Worm (Caenorhabditis elegans): ENCODE data around the gene Y102A5C.2.

Gene Y102A5C.2

ce11 chrV:16918378-16918777 is at the start of gene Y102A5C.2, which contains the start of gene fbxa-206:
Y102A5C.2 (plus strand) TSS chrV:16918731.
fbxa-206 (minus strand) TSS chrV:16918478.
- TF ChIP-seq unc-62 (GFP tag; optimal IDR thresholded peaks at IDR 0.05): no peak

ce11 chrV:16869740-16870139 is 48.8 kb upstream of the Y102A5C.2 start, which contains the start of gene clec-33:
clec-33 (minus strand) TSS chrV:16869840.
- no peak for TF ChIP-seq unc-62 (GFP tag; optimal IDR thresholded peaks at IDR 0.05)

- TF ChIP-seq unc-62 (GFP tag; optimal IDR thresholded peaks at IDR 0.05): no peak
Measured at ce11 chrV:16871387-16871786, 47.1 kb upstream of the Y102A5C.2 start, which contains the start of gene thn-4. thn-4 (minus strand) TSS chrV:16871487.

ce11 chrV:16873642-16874041 is 44.9 kb upstream of the Y102A5C.2 start, which contains the start of gene srw-23:
srw-23 (plus strand) TSS chrV:16873942.
- no peak for TF ChIP-seq unc-62 (GFP tag; optimal IDR thresholded peaks at IDR 0.05)

ce11 chrV:16874966-16875365 is 43.6 kb upstream of the Y102A5C.2 start, which contains the start of gene F49A5.10:
F49A5.10 (plus strand) TSS chrV:16875266.
- no peak for TF ChIP-seq unc-62 (GFP tag; optimal IDR thresholded peaks at IDR 0.05)

ce11 chrV:16879532-16879931 is 39.0 kb upstream of the Y102A5C.2 start:
- TF ChIP-seq unc-62 (GFP tag; optimal IDR thresholded peaks at IDR 0.05): no peak

- no peak for TF ChIP-seq unc-62 (GFP tag; optimal IDR thresholded peaks at IDR 0.05)
Measured at ce11 chrV:16880054-16880453, 38.5 kb upstream of the Y102A5C.2 start, which contains the start of gene F09C6.3. F09C6.3 (minus strand) TSS chrV:16880154.

ce11 chrV:16880679-16881078 is 37.9 kb upstream of the Y102A5C.2 start, which contains the start of gene F09C6.14:
F09C6.14 (plus strand) TSS chrV:16880979.
- no peak for TF ChIP-seq unc-62 (GFP tag; optimal IDR thresholded peaks at IDR 0.05)

- TF ChIP-seq unc-62 (GFP tag; optimal IDR thresholded peaks at IDR 0.05): no peak
Measured at ce11 chrV:16882260-16882918, 36.1 kb upstream of the Y102A5C.2 start, which contains the start of the genes F09C6.11 and F09C6.12. F09C6.11 (minus strand) TSS chrV:16882310. F09C6.12 (plus strand) TSS chrV:16882868.

ce11 chrV:16884744-16885143 is 33.8 kb upstream of the Y102A5C.2 start, which contains the start of gene F09C6.13:
F09C6.13 (plus strand) TSS chrV:16885044.
- no peak for TF ChIP-seq unc-62 (GFP tag; optimal IDR thresholded peaks at IDR 0.05)

- no peak for TF ChIP-seq unc-62 (GFP tag; optimal IDR thresholded peaks at IDR 0.05)
Measured at ce11 chrV:16888788-16889325, 29.7 kb upstream of the Y102A5C.2 start, which contains the start of the genes ifas-2 and fbxa-44. ifas-2 (minus strand) TSS chrV:16888888. fbxa-44 (plus strand) TSS chrV:16889275.

ce11 chrV:16893440-16893839 is 25.1 kb upstream of the Y102A5C.2 start, which contains the start of gene F09C6.15:
F09C6.15 (plus strand) TSS chrV:16893740.
- no peak for TF ChIP-seq unc-62 (GFP tag; optimal IDR thresholded peaks at IDR 0.05)

ce11 chrV:16899355-16899754 is 19.2 kb upstream of the Y102A5C.2 start, which contains the start of gene fbxa-45:
fbxa-45 (minus strand) TSS chrV:16899455.
- no peak for TF ChIP-seq unc-62 (GFP tag; optimal IDR thresholded peaks at IDR 0.05)

- no peak for TF ChIP-seq unc-62 (GFP tag; optimal IDR thresholded peaks at IDR 0.05)
Measured at ce11 chrV:16902726-16903125, 15.8 kb upstream of the Y102A5C.2 start, which contains the start of gene srd-68. srd-68 (minus strand) TSS chrV:16902826.

- no peak for TF ChIP-seq unc-62 (GFP tag; optimal IDR thresholded peaks at IDR 0.05)
Measured at ce11 chrV:16904612-16905011, 13.9 kb upstream of the Y102A5C.2 start, which contains the start of gene nhr-262. nhr-262 (plus strand) TSS chrV:16904912.

- no peak for TF ChIP-seq unc-62 (GFP tag; optimal IDR thresholded peaks at IDR 0.05)
Measured at ce11 chrV:16909871-16910270, 8.7 kb upstream of the Y102A5C.2 start, which contains the start of gene F09C6.16. F09C6.16 (minus strand) TSS chrV:16909971.
